Fruit fly (Drosophila melanogaster) whole organism, wandering third instar larva: Measurements from ENCODE around the gene Eig71Eh.

Experiments
- Abd-B ChIP-seq: fragments of >200 bp; optimal IDR thresholded peaks from 2 replicates; lab custom pipeline; 2017; ENCODE audit warnings: missing biosample characterization, missing genetic modification characterization
- CG9705 ChIP-seq: fragments of 200-800 bp; sonication (Bioruptor generic); optimal IDR thresholded peaks from 2 replicates; lab custom pipeline; 2018; ENCODE audit warnings: missing biosample characterization, mild to moderate bottlenecking, missing genetic modification characterization
- Dfd ChIP-seq: fragments of >200 bp; optimal IDR thresholded peaks from 2 replicates; lab custom pipeline; 2017; ENCODE audit warnings: missing biosample characterization, missing genetic modification characterization
- Dif ChIP-seq: fragments of 200-275, 200-300 bp; sonication (Bioruptor generic); optimal IDR thresholded peaks from 2 replicates; lab custom pipeline; 2018; ENCODE audit warnings: missing biosample characterization, missing genetic modification characterization; ENCODE audit not compliant: partially characterized antibody
- Hr83 ChIP-seq: fragments of 200-300 bp; sonication (Bioruptor generic); optimal IDR thresholded peaks from 2 replicates; lab custom pipeline; 2016; ENCODE audit warnings: missing biosample characterization, mild to moderate bottlenecking, missing genetic modification characterization, moderate library complexity; ENCODE audit not compliant: poor library complexity, severe bottlenecking
- br ChIP-seq: fragments of 200-800 bp; sonication (Bioruptor generic); optimal IDR thresholded peaks from 2 replicates; lab custom pipeline; 2016; ENCODE audit warnings: missing biosample characterization, missing genetic modification characterization
- brk ChIP-seq: fragments of 200-800 bp; sonication (Bioruptor generic); optimal IDR thresholded peaks from 2 replicates; lab custom pipeline; 2016; ENCODE audit warnings: missing biosample characterization, mild to moderate bottlenecking, missing genetic modification characterization
- dl ChIP-seq, 2 experiments: fragments of 175-275, 200-275 bp in 1 of 2; fragments of 200-275 bp in 1 of 2; sonication (Bioruptor generic); optimal IDR thresholded peaks; lab custom pipeline; 2018; ENCODE audit warnings: mild to moderate bottlenecking in 2 of 2, missing biosample characterization in 2 of 2, missing genetic modification characterization in 2 of 2, moderate library complexity in 2 of 2; ENCODE audit not compliant: partially characterized antibody in 2 of 2, insufficient read depth in 1 of 2
- dsf ChIP-seq: sonication (Bioruptor generic); optimal IDR thresholded peaks from 2 replicates; lab custom pipeline; 2016; ENCODE audit warnings: missing biosample characterization, missing genetic modification characterization, borderline replicate concordance
- h ChIP-seq: fragments of 200-800 bp; sonication (Bioruptor generic); optimal IDR thresholded peaks from 3 replicates; lab custom pipeline; 2016; ENCODE audit warnings: missing biosample characterization, mild to moderate bottlenecking, missing genetic modification characterization
- pan ChIP-seq: fragments of >200 bp; optimal IDR thresholded peaks from 2 replicates; lab custom pipeline; 2017
- psq ChIP-seq: fragments of 200-800 bp; sonication (Bioruptor generic); optimal IDR thresholded peaks from 3 replicates; lab custom pipeline; 2017; ENCODE audit warnings: missing biosample characterization, mild to moderate bottlenecking, missing genetic modification characterization, moderate library complexity
- woc ChIP-seq: sonication (Bioruptor generic); optimal IDR thresholded peaks from 2 replicates; lab custom pipeline; 2016; ENCODE audit warnings: missing biosample characterization, mild to moderate bottlenecking, missing genetic modification characterization

DNA sequence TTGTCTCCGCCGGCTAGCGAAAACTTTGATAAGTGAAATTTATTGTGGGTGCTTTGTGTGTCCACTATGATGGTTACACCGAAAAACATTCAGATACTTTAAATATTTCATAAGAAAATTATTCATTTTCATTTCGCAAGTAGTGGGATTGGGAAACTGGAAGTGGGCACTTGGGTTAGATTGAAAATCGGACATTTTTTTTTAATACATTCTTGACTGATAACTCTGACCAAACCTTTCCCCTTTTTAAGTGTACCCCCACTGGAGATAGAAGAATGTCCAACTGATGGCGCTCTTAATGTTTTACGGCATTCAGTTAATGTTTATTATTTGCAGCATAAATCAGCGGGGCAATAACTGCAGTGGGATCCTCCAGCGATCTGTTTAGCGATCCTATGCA, 18.4 kb upstream of the Eig71Eh start:
- TF ChIP-seq Dfd (no peak), dsf (GFP tag; lab: Kevin White, UChicago) (no peak), psq (GFP tag; lab: Kevin White, UChicago) (no peak), woc (no peak), Abd-B (GFP tag; lab: Kevin White, UChicago) (no peak), h (no peak), Dif (GFP tag; lab: Kevin White, UChicago) (no peak), pan (lab: Kevin White, UChicago) (no peak), brk (no peak), br (no peak), dl (GFP tag; optimal IDR thresholded peaks at IDR 0.05; lab: Kevin White, UChicago; ENCODE audit: insufficient read depth in 1 of 2, partially characterized antibody in 2 of 2) (no peak), Hr83 (GFP tag; lab: Kevin White, UChicago) (no peak), CG9705 (GFP tag; lab: Kevin White, UChicago) (no peak)
